Worm (Caenorhabditis elegans): ENCODE measurements around the gene F28C6.10.

F28C6.10 gene

ce11 chrII:8561227-8561626 is 46.5 kb upstream of the F28C6.10 start, which contains the start of gene iff-2 (continued):
- TF ChIP-seq ceh-9 (tag; optimal IDR thresholded peaks at IDR 0.05) (no peak), ama-1 (optimal IDR thresholded peaks at IDR 0.05) (peak; percentile 95), elt-3 (tag; optimal IDR thresholded peaks at IDR 0.05) (peak; percentile 60 to 99 (median 98))

DNA sequence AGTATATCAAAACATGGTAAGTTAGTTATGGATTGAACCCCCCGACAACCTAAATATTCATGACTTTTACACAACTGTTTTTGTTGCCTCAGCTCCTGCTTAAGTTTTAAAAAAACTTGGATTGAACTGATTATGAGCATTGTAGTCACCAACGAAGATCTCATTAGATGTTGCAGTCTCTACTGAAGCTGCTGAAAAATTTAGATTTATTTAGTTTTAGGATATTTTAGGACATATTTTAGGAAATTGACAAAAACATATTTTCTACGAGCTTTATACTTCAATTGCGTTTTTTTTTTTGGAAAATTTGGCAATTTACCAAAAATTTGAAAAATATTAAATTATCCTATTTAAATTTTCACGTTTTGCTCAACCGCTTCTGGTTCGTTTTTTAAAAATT is 45.8 kb upstream of the F28C6.10 start, which contains the start of gene F54C9.14:
F54C9.14 (plus strand) TSS at position 301 of the 400 bp plus-strand sequence.
- TF ChIP-seq nhr-237 (tag; optimal IDR thresholded peaks at IDR 0.05), result no peak
- no peak for TF ChIP-seq daf-12 (tag; optimal IDR thresholded peaks at IDR 0.05)
- TF ChIP-seq nhr-76 (tag; optimal IDR thresholded peaks at IDR 0.05), result no peak
- TF ChIP-seq nhr-23 (tag; optimal IDR thresholded peaks at IDR 0.05), result no peak
- no peak for TF ChIP-seq ZK546.5 (tag; optimal IDR thresholded peaks at IDR 0.05)
- TF ChIP-seq jun-1 (tag; optimal IDR thresholded peaks at IDR 0.05), result no peak
- no peak for TF ChIP-seq pqm-1 (tag; optimal IDR thresholded peaks at IDR 0.05)

DNA sequence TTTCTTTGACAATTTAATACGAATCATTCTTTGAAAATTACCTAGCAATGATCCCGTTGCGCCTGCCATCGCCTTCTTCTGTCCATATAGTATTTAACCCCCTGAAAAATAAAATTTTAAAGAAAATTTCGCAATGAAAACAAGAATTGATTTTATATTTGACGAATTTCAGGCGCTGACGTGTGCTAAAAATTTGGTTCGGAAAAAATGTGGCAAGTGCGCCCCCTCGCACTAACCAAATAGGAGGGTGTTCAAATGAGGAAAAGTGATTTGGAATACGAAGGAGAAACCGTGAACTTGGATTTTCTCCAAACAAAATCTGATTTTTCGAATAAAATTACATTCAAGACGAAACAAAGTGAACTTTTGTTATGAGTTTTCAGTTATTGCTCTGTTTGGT is 41.7 kb upstream of the F28C6.10 start, which contains the start of gene stc-1:
stc-1 (minus strand) TSS at position 101 of the 400 bp plus-strand sequence.
- peak; percentile 51 for TF ChIP-seq lin-15B (tag; optimal IDR thresholded peaks at IDR 0.05)
- TF ChIP-seq unc-62 (GFP tag; optimal IDR thresholded peaks at IDR 0.05), result no peak
- TF ChIP-seq elt-2 (tag; optimal IDR thresholded peaks at IDR 0.05), result peak; percentile 25
- TF ChIP-seq ceh-16 (tag; optimal IDR thresholded peaks at IDR 0.05), result no peak
- TF ChIP-seq nhr-12 (tag; optimal IDR thresholded peaks at IDR 0.05), result no peak
- TF ChIP-seq nhr-43 (tag; optimal IDR thresholded peaks at IDR 0.05; ENCODE audit: poor library complexity, severe bottlenecking), result no peak
- TF ChIP-seq pqm-1 (tag; optimal IDR thresholded peaks at IDR 0.05), result peak; percentile 45
- peak; percentile 1 for TF ChIP-seq ceh-28 (tag; optimal IDR thresholded peaks at IDR 0.05)
- TF ChIP-seq ceh-9 (tag; optimal IDR thresholded peaks at IDR 0.05), result no peak
- TF ChIP-seq elt-3 (tag; optimal IDR thresholded peaks at IDR 0.05), result no peak
- no peak for TF ChIP-seq fkh-10 (GFP tag; optimal IDR thresholded peaks at IDR 0.05)
- peak; percentile 55 for TF ChIP-seq nfya-1 (tag; optimal IDR thresholded peaks at IDR 0.05; ENCODE audit: insufficient read depth)
- no peak for TF ChIP-seq ztf-11 (tag; optimal IDR thresholded peaks at IDR 0.05)
- no peak for TF ChIP-seq fos-1 (tag; optimal IDR thresholded peaks at IDR 0.05)
- TF ChIP-seq hmg-11 (tag; optimal IDR thresholded peaks at IDR 0.05), result no peak
- TF ChIP-seq lsy-12 (tag; optimal IDR thresholded peaks at IDR 0.05), result no peak
- TF ChIP-seq pha-4 (tag; optimal IDR thresholded peaks at IDR 0.05), result peak; percentile 52

- TF ChIP-seq nhr-76 (tag; optimal IDR thresholded peaks at IDR 0.05), result no peak
- TF ChIP-seq egl-5 (tag; optimal IDR thresholded peaks at IDR 0.05), result no peak
- TF ChIP-seq ztf-4 (tag; optimal IDR thresholded peaks at IDR 0.05), result no peak
- no peak for TF ChIP-seq skn-1 (tag; optimal IDR thresholded peaks at IDR 0.05)
- TF ChIP-seq elt-1 (tag; optimal IDR thresholded peaks at IDR 0.05), result no peak
- no peak for TF ChIP-seq nhr-12 (tag; optimal IDR thresholded peaks at IDR 0.05)
- TF ChIP-seq pha-4 (tag; optimal IDR thresholded peaks at IDR 0.05), result peak; percentile 80
- no peak for TF ChIP-seq ceh-82 (tag; optimal IDR thresholded peaks at IDR 0.05)
- TF ChIP-seq lin-39 (tag; optimal IDR thresholded peaks at IDR 0.05), result no peak
- no peak for TF ChIP-seq unc-39 (tag; optimal IDR thresholded peaks at IDR 0.05)
- peak; percentile 95 for TF ChIP-seq elt-2 (tag; optimal IDR thresholded peaks at IDR 0.05)
- no peak for TF ChIP-seq eor-1 (tag; optimal IDR thresholded peaks at IDR 0.05)
- no peak for TF ChIP-seq nfya-1 (tag; optimal IDR thresholded peaks at IDR 0.05; ENCODE audit: insufficient read depth)
- TF ChIP-seq nhr-28 (tag; optimal IDR thresholded peaks at IDR 0.05), result no peak
- TF ChIP-seq jun-1 (tag; optimal IDR thresholded peaks at IDR 0.05), result peak; percentile 55
- TF ChIP-seq pqm-1 (tag; optimal IDR thresholded peaks at IDR 0.05), result peak; percentile 98
These were observed 40.9 kb upstream of the F28C6.10 start, which contains the start of gene F54C9.3 for ce11 chrII:8566806-8567266. Gene F54C9.3, minus strand, starts transcription at chrII:8566856.

DNA sequence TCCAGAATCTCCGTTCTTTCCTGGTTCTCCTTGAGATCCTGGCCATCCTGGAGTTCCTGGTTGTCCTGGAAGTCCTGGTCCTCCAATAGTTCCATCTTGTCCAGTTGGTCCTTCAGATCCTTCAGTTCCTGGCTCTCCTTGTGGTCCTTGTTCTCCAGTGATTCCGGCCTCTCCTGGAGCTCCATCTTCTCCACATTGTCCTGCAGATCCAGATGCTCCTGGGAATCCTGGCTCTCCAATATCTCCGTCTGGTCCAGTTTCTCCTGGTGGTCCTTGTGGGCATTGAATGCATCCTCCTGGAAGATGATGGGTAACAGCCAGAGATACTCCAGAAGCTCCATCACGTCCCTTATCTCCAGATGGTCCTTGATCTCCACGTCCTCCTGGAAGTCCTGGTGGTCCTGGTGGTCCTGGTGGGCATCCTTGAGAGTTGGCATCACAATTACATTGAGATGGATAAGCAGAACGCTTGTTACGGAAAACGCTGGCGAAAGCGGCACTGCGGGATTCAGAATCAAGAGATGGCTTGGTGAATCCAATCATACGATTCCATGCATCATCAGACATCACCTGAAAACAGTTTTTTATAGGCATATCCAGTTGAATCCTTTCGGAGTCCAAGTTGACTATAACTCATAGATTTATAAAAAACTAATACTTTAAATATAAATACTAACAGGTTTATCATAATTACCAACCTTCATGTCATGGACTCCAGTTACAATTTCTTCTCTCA is 39.4 kb upstream of the F28C6.10 start:
- no peak for TF ChIP-seq nhr-11 (tag; optimal IDR thresholded peaks at IDR 0.05)
- TF ChIP-seq pha-4 (tag; optimal IDR thresholded peaks at IDR 0.05), result no peak
- no peak for TF ChIP-seq lin-39 (tag; optimal IDR thresholded peaks at IDR 0.05)
- TF ChIP-seq ceh-82 (tag; optimal IDR thresholded peaks at IDR 0.05), result no peak
- TF ChIP-seq nhr-77 (tag; optimal IDR thresholded peaks at IDR 0.05), result no peak
- no peak for TF ChIP-seq nfya-1 (tag; optimal IDR thresholded peaks at IDR 0.05; ENCODE audit: insufficient read depth)
- no peak for TF ChIP-seq fkh-2 (tag; optimal IDR thresholded peaks at IDR 0.05)
- TF ChIP-seq nhr-12 (tag; optimal IDR thresholded peaks at IDR 0.05), result no peak
- no peak for TF ChIP-seq ceh-16 (tag; optimal IDR thresholded peaks at IDR 0.05)
- no peak for TF ChIP-seq unc-39 (tag; optimal IDR thresholded peaks at IDR 0.05)
- no peak for TF ChIP-seq unc-62 (GFP tag; optimal IDR thresholded peaks at IDR 0.05)
- TF ChIP-seq daf-12 (tag; optimal IDR thresholded peaks at IDR 0.05), result no peak
- no peak for TF ChIP-seq aly-2 (tag; optimal IDR thresholded peaks at IDR 0.05)
- no peak for TF ChIP-seq elt-1 (tag; optimal IDR thresholded peaks at IDR 0.05)
- TF ChIP-seq ama-1 (optimal IDR thresholded peaks at IDR 0.05), result no peak
